5 fruit fly cellular contexts compared by ENCODE assay signal in the genomic region with DNA sequence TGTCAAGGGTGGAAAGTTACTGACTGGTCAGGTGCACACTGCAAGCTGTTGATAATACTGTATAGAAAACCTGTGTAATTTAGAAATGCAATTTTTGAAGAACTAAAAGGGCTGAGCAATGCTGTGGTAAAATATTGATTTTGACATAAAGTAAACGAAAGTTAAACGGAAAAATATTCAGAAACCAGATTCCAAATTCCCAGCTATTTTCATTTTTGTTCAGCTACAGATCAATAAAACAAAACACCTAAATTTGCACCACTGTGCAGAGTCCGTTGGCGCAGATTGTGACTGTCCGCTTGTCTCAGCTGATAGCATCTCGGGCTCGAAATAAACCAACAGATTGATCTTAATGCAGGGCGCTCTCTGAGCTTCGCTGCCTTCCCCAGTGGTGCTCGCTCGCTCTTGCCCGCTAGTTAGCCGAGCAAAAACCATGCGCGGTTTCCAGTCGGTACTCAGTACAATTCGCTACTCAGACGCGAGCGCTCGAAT.
TF ChIP-seq lines count a peak whose summit lies in the region.

A gene (plus strand): TSS at position 452 of the 492 bp plus-strand sequence.

- no peak for TF ChIP-seq CTCF in whole organism, embryonic (GFP tag; optimal IDR thresholded peaks at IDR 0.05; lab: Kevin White, UChicago)

TF ChIP-seq in whole organism, adult, 20 proteins besides CTCF, POLR2A, EP300 and RAD21:
- TF ChIP-seq toe (GFP tag; optimal IDR thresholded peaks at IDR 0.05; lab: Kevin White, UChicago) (no peak), Hr96 (GFP tag; optimal IDR thresholded peaks at IDR 0.05; lab: Kevin White, UChicago) (peak; percentile 32), Crg-1 (GFP tag; optimal IDR thresholded peaks at IDR 0.05; lab: Kevin White, UChicago) (no peak), CG1620 (GFP tag; optimal IDR thresholded peaks at IDR 0.05; lab: Kevin White, UChicago) (no peak), pad (GFP tag; optimal IDR thresholded peaks at IDR 0.05; lab: Kevin White, UChicago) (peak; percentile 21), CG33017 (tag; optimal IDR thresholded peaks at IDR 0.05; lab: Kevin White, UChicago) (no peak), tj (GFP tag; optimal IDR thresholded peaks at IDR 0.05; lab: Kevin White, UChicago) (no peak), kay (GFP tag; lab: Kevin White, UChicago; ENCODE audit: borderline replicate concordance) (no peak), CG11617 (GFP tag; optimal IDR thresholded peaks at IDR 0.05; lab: Kevin White, UChicago) (no peak), CG12768 (GFP tag; optimal IDR thresholded peaks at IDR 0.05; lab: Kevin White, UChicago) (peak; percentile 61), CG7101 (tag; optimal IDR thresholded peaks at IDR 0.05; lab: Kevin White, UChicago) (no peak), CG5204 (GFP tag; optimal IDR thresholded peaks at IDR 0.05; lab: Kevin White, UChicago) (no peak), cic (GFP tag; optimal IDR thresholded peaks at IDR 0.05; lab: Kevin White, UChicago) (no peak), ovo (GFP tag; optimal IDR thresholded peaks at IDR 0.05; lab: Kevin White, UChicago) (peak; percentile 20)
TF ChIP-seq in whole organism, adult: peak in this region for 4.

TF ChIP-seq in whole organism, embryonic, 481 proteins besides CTCF, POLR2A, EP300 and RAD21 (continues in another document):
- TF ChIP-seq Gug (GFP tag; IDR thresholded peaks at IDR 0.05; lab: Robert Waterston, UW) (no peak), CG33557 (GFP tag; optimal IDR thresholded peaks at IDR 0.05; lab: Kevin White, UChicago) (no peak), bowl (GFP tag; IDR thresholded peaks at IDR 0.05; lab: Robert Waterston, UW) (no peak), HmgZ (tag; optimal IDR thresholded peaks at IDR 0.05; lab: Kevin White, UChicago) (no peak), Usf (GFP tag; optimal IDR thresholded peaks at IDR 0.05; lab: Kevin White, UChicago) (no peak), Poxn (GFP tag; IDR thresholded peaks at IDR 0.05; lab: Robert Waterston, UW) (no peak), CG16779 (GFP tag; IDR thresholded peaks at IDR 0.05; lab: Robert Waterston, UW) (no peak), CG12104 (GFP tag; optimal IDR thresholded peaks at IDR 0.05; lab: Kevin White, UChicago) (no peak), CG15696 (tag; optimal IDR thresholded peaks at IDR 0.05; lab: Kevin White, UChicago) (no peak), Vsx1 (GFP tag; optimal IDR thresholded peaks at IDR 0.05; lab: Kevin White, UChicago) (no peak), Dip3 (GFP tag; optimal IDR thresholded peaks at IDR 0.05; lab: Kevin White, UChicago) (peak; percentile 3), chm (GFP tag; IDR thresholded peaks at IDR 0.05; lab: Robert Waterston, UW) (no peak), pan (optimal IDR thresholded peaks at IDR 0.05; lab: Kevin White, UChicago) (no peak), pan (GFP tag; optimal IDR thresholded peaks at IDR 0.05 in 1 of 2, IDR thresholded peaks at IDR 0.05 in 1 of 2) (peak in 1 of 2 experiments; percentile 54), ewg (GFP tag; optimal IDR thresholded peaks at IDR 0.05; lab: Kevin White, UChicago) (no peak), CG1233 (GFP tag; optimal IDR thresholded peaks at IDR 0.05; lab: Kevin White, UChicago) (no peak), HHEX (GFP tag; optimal IDR thresholded peaks at IDR 0.05; lab: Kevin White, UChicago) (peak; percentile 6), Trl (optimal IDR thresholded peaks at IDR 0.05; lab: Kevin White, UChicago) (peak; percentile 40 to 67), Trl (GFP tag; optimal IDR thresholded peaks at IDR 0.05; lab: Kevin White, UChicago) (no peak)

TF ChIP-seq in whole organism, prepupa, 60 proteins besides CTCF, POLR2A, EP300 and RAD21 (continues in another document):
- TF ChIP-seq Ets96B (tag; optimal IDR thresholded peaks at IDR 0.05; lab: Kevin White, UChicago) (peak; percentile 71), Ets21C (GFP tag; optimal IDR thresholded peaks at IDR 0.05; lab: Kevin White, UChicago) (peak; percentile 44), CG4318 (GFP tag; optimal IDR thresholded peaks at IDR 0.05; lab: Kevin White, UChicago) (no peak), Sox15 (GFP tag; optimal IDR thresholded peaks at IDR 0.05; lab: Kevin White, UChicago) (peak; percentile 23), CG3032 (tag; optimal IDR thresholded peaks at IDR 0.05; lab: Kevin White, UChicago) (peak; percentile 62), Blimp-1 (GFP tag; optimal IDR thresholded peaks at IDR 0.05; lab: Kevin White, UChicago) (peak; percentile 45), CG6163 (GFP tag; IDR thresholded peaks at IDR 0.05; lab: Robert Waterston, UW) (no peak), CG6808 (GFP tag; optimal IDR thresholded peaks at IDR 0.05; lab: Kevin White, UChicago) (peak; percentile 78), CG11902 (GFP tag; optimal IDR thresholded peaks at IDR 0.05; lab: Kevin White, UChicago) (no peak), Smox (GFP tag; optimal IDR thresholded peaks at IDR 0.05; lab: Kevin White, UChicago) (peak; percentile 69), OdsH (GFP tag; optimal IDR thresholded peaks at IDR 0.05; lab: Kevin White, UChicago) (peak; percentile 61), salr (GFP tag; optimal IDR thresholded peaks at IDR 0.05; lab: Kevin White, UChicago) (peak in 1 of 2 experiments; percentile 43), vri (GFP tag; optimal IDR thresholded peaks at IDR 0.05; lab: Kevin White, UChicago) (no peak), CG10669 (GFP tag; optimal IDR thresholded peaks at IDR 0.05; lab: Kevin White, UChicago) (peak; percentile 77), CG8319 (GFP tag; optimal IDR thresholded peaks at IDR 0.05; lab: Kevin White, UChicago) (peak; percentile 69), CG1621 (tag; optimal IDR thresholded peaks at IDR 0.05; lab: Kevin White, UChicago) (peak; percentile 70), Sox102F (GFP tag; optimal IDR thresholded peaks at IDR 0.05; lab: Kevin White, UChicago) (peak; percentile 69), CG15336 (GFP tag; IDR thresholded peaks at IDR 0.05; lab: Robert Waterston, UW) (peak; percentile 56), esn (GFP tag; optimal IDR thresholded peaks at IDR 0.05; lab: Kevin White, UChicago) (peak; percentile 77)

TF ChIP-seq in whole organism, pupa, 21 proteins besides CTCF, POLR2A, EP300 and RAD21 (continues in another document):
- peak; percentile 55 for TF ChIP-seq EcR (GFP tag; optimal IDR thresholded peaks at IDR 0.05; lab: Kevin White, UChicago)
- peak; percentile 56 for TF ChIP-seq CG9948 (tag; optimal IDR thresholded peaks at IDR 0.05; lab: Kevin White, UChicago)
- TF ChIP-seq Pif1A (GFP tag; optimal IDR thresholded peaks at IDR 0.05; lab: Kevin White, UChicago) = peak; percentile 75
- TF ChIP-seq CG4496 (GFP tag; IDR thresholded peaks at IDR 0.05; lab: Robert Waterston, UW) = no peak; the same call in 1 of the 3 replicates
- TF ChIP-seq CG12605 (GFP tag; IDR thresholded peaks at IDR 0.05; lab: Robert Waterston, UW) = peak; percentile 18; the same call in 1 of the 2 replicates
- peak; percentile 59 for TF ChIP-seq CG8301 (tag; optimal IDR thresholded peaks at IDR 0.05; lab: Kevin White, UChicago)
- TF ChIP-seq fd96Ca (GFP tag; IDR thresholded peaks at IDR 0.05; lab: Robert Waterston, UW) = no peak
- peak; percentile 35 for TF ChIP-seq gl (tag; optimal IDR thresholded peaks at IDR 0.05; lab: Kevin White, UChicago)
- TF ChIP-seq CG10348 (GFP tag; IDR thresholded peaks at IDR 0.05; lab: Robert Waterston, UW) = no peak
- no peak for TF ChIP-seq rn (GFP tag; IDR thresholded peaks at IDR 0.05; lab: Robert Waterston, UW)
- peak; percentile 57 for TF ChIP-seq Snoo (tag; optimal IDR thresholded peaks at IDR 0.05; lab: Kevin White, UChicago)
- peak; percentile 67 for TF ChIP-seq CG17806 (tag; optimal IDR thresholded peaks at IDR 0.05; lab: Kevin White, UChicago)
- peak; percentile 7 for TF ChIP-seq CG34367 (tag; optimal IDR thresholded peaks at IDR 0.05; lab: Kevin White, UChicago)
- peak; percentile 71 for TF ChIP-seq CG32121 (GFP tag; IDR thresholded peaks at IDR 0.05; lab: Robert Waterston, UW)
- peak; percentile 83 for TF ChIP-seq CG8159 (tag; optimal IDR thresholded peaks at IDR 0.05; lab: Kevin White, UChicago)
- TF ChIP-seq D1 (tag; optimal IDR thresholded peaks at IDR 0.05; lab: Kevin White, UChicago) = no peak
- TF ChIP-seq CG13204 (GFP tag; optimal IDR thresholded peaks at IDR 0.05; lab: Kevin White, UChicago) = peak; percentile 60
- TF ChIP-seq Ets98B (GFP tag; IDR thresholded peaks at IDR 0.05; lab: Robert Waterston, UW) = peak; percentile 74
- peak; percentile 35 for TF ChIP-seq CG15710 (tag; optimal IDR thresholded peaks at IDR 0.05; lab: Kevin White, UChicago)
- TF ChIP-seq Pif1B (GFP tag; optimal IDR thresholded peaks at IDR 0.05; lab: Kevin White, UChicago) = peak; percentile 32

TF ChIP-seq in whole organism, wandering third instar larva, 38 proteins besides CTCF, POLR2A, EP300 and RAD21 (continues in another document):
- TF ChIP-seq br (GFP tag; optimal IDR thresholded peaks at IDR 0.05; lab: Kevin White, UChicago) = peak; percentile 33
- TF ChIP-seq Abd-B (GFP tag; optimal IDR thresholded peaks at IDR 0.05; lab: Kevin White, UChicago) = no peak
- TF ChIP-seq Sp1 (GFP tag; optimal IDR thresholded peaks at IDR 0.05; lab: Kevin White, UChicago) = peak; percentile 68
- peak; percentile 54 for TF ChIP-seq rgr (GFP tag; optimal IDR thresholded peaks at IDR 0.05; lab: Kevin White, UChicago)
- TF ChIP-seq sage (GFP tag; optimal IDR thresholded peaks at IDR 0.05; lab: Kevin White, UChicago) = no peak
- TF ChIP-seq h (GFP tag; optimal IDR thresholded peaks at IDR 0.05; lab: Kevin White, UChicago) = peak; percentile 55
- TF ChIP-seq dsf (GFP tag; optimal IDR thresholded peaks at IDR 0.05; lab: Kevin White, UChicago; ENCODE audit: borderline replicate concordance) = no peak
- peak; percentile 50 for TF ChIP-seq Vsx2 (GFP tag; optimal IDR thresholded peaks at IDR 0.05; lab: Kevin White, UChicago; ENCODE audit: partially characterized antibody)
- peak; percentile 57 to 74 for TF ChIP-seq dl (GFP tag; optimal IDR thresholded peaks at IDR 0.05; lab: Kevin White, UChicago; ENCODE audit: insufficient read depth in 1 of 2, partially characterized antibody in 2 of 2)
- no peak for TF ChIP-seq Rel (GFP tag; optimal IDR thresholded peaks at IDR 0.05; lab: Kevin White, UChicago)
- TF ChIP-seq Rel (tag; optimal IDR thresholded peaks at IDR 0.05; lab: Kevin White, UChicago) = peak; percentile 14
- peak; percentile 71 for TF ChIP-seq HLH106 (tag; optimal IDR thresholded peaks at IDR 0.05; lab: Kevin White, UChicago)
- TF ChIP-seq woc (GFP tag; optimal IDR thresholded peaks at IDR 0.05; lab: Kevin White, UChicago) = peak; percentile 76
- peak; percentile 56 for TF ChIP-seq OdsH (GFP tag; optimal IDR thresholded peaks at IDR 0.05; lab: Kevin White, UChicago)
- TF ChIP-seq CG32264 (GFP tag; optimal IDR thresholded peaks at IDR 0.05; lab: Kevin White, UChicago) = no peak
- TF ChIP-seq Hr83 (GFP tag; optimal IDR thresholded peaks at IDR 0.05; lab: Kevin White, UChicago; ENCODE audit: poor library complexity, severe bottlenecking) = peak; percentile 75
- peak in 1 of 2 experiments; percentile 73 for TF ChIP-seq foxo (GFP tag; optimal IDR thresholded peaks at IDR 0.05; lab: Kevin White, UChicago)
- peak; percentile 53 for TF ChIP-seq dmrt93B (GFP tag; optimal IDR thresholded peaks at IDR 0.05; lab: Kevin White, UChicago)
- no peak for TF ChIP-seq CrebA (GFP tag; optimal IDR thresholded peaks at IDR 0.05; lab: Kevin White, UChicago; ENCODE audit: borderline replicate concordance)
- no peak for TF ChIP-seq Dfd (GFP tag; optimal IDR thresholded peaks at IDR 0.05; lab: Kevin White, UChicago)
- no peak for TF ChIP-seq Myc (optimal IDR thresholded peaks at IDR 0.05; lab: Kevin White, UChicago)
